Worm (Caenorhabditis elegans): ENCODE results near the gene R07B7.9.

R07B7.9 gene

DNA sequence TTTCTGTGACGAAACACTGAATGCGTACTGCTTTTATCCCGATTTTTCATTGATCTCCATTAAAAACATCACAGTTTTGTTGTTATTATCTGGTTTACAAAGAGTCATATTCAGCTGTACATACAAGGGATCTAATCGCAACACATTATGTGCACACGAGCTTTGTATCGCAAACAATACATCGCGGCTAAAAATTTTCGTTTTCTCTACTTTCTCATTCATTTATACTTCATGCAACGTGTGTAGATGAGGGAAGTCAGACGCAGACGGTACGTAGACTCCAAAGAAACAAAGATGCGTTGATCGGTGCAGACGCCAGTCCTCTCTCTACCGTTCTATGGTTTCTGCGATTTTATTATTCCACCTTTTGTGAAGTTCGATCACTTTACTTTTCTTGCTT lies 26.7 kb upstream of the R07B7.9 start, which contains the start of gene nhr-136:
Gene nhr-136 (plus strand): TSS at position 301 of the 400 bp plus-strand sequence.
- TF ChIP-seq ceh-13 (GFP tag; optimal IDR thresholded peaks at IDR 0.05) (no peak), F13C5.2 (tag; optimal IDR thresholded peaks at IDR 0.05) (no peak), scrt-1 (GFP tag; IDR thresholded peaks at IDR 0.05) (no peak), aly-1 (tag; optimal IDR thresholded peaks at IDR 0.05) (no peak), tra-4 (tag; optimal IDR thresholded peaks at IDR 0.05) (no peak), hmg-4 (GFP tag; optimal IDR thresholded peaks at IDR 0.05) (no peak), ceh-36 (tag; optimal IDR thresholded peaks at IDR 0.05) (no peak), flt-1 (GFP tag; IDR thresholded peaks at IDR 0.05) (no peak), sea-1 (GFP tag; conservative IDR thresholded peaks at IDR 0.05) (no peak), hmbx-1 (tag; optimal IDR thresholded peaks at IDR 0.05) (no peak), hnd-1 (tag; optimal IDR thresholded peaks at IDR 0.05) (no peak), pes-1 (GFP tag; IDR thresholded peaks at IDR 0.05) (no peak), tbx-37 (GFP tag; conservative IDR thresholded peaks at IDR 0.05) (no peak)

DNA sequence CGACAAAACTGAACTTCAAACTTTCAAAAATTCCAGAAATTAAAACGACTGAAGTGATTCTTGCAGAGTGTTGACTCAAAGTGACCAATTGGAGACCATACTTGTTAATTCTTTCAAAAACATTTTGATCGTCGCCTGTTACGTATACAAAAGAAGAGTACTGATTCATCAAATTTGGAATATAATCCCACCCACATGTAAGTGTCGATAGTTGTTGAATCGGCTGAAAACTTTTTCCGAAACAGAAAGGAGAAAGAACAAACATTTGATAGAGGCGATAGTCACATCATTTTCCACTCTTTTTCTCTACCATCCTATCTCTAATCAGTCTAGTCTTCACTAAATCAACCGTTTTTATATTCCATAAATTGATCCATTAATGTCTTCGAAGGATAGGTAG lies 23.7 kb upstream of the R07B7.9 start, which contains the start of gene nhr-153:
Gene nhr-153 (plus strand): TSS at position 301 of the 400 bp plus-strand sequence.
- no peak for TF ChIP-seq hmg-4 (GFP tag; optimal IDR thresholded peaks at IDR 0.05)
- TF ChIP-seq ceh-13 (GFP tag; optimal IDR thresholded peaks at IDR 0.05): no peak
- no peak for TF ChIP-seq hnd-1 (tag; optimal IDR thresholded peaks at IDR 0.05)
- no peak for TF ChIP-seq scrt-1 (GFP tag; IDR thresholded peaks at IDR 0.05)
- TF ChIP-seq ama-1 (optimal IDR thresholded peaks at IDR 0.05): no peak
- TF ChIP-seq tbx-37 (GFP tag; conservative IDR thresholded peaks at IDR 0.05): no peak
- TF ChIP-seq sea-1 (GFP tag; conservative IDR thresholded peaks at IDR 0.05): no peak
- no peak for TF ChIP-seq B0310.2 (tag; optimal IDR thresholded peaks at IDR 0.05)
- no peak for TF ChIP-seq flt-1 (GFP tag; IDR thresholded peaks at IDR 0.05)
- TF ChIP-seq pes-1 (GFP tag; IDR thresholded peaks at IDR 0.05): no peak
- no peak for TF ChIP-seq hmbx-1 (tag; optimal IDR thresholded peaks at IDR 0.05)
- TF ChIP-seq tbx-11 (GFP tag; IDR thresholded peaks at IDR 0.05): no peak
- no peak for TF ChIP-seq aly-1 (tag; optimal IDR thresholded peaks at IDR 0.05)
- TF ChIP-seq ceh-36 (tag; optimal IDR thresholded peaks at IDR 0.05): no peak
- no peak for TF ChIP-seq tra-4 (tag; optimal IDR thresholded peaks at IDR 0.05)
- no peak for TF ChIP-seq ets-7 (tag; optimal IDR thresholded peaks at IDR 0.05)
- TF ChIP-seq F13C5.2 (tag; optimal IDR thresholded peaks at IDR 0.05): no peak

DNA sequence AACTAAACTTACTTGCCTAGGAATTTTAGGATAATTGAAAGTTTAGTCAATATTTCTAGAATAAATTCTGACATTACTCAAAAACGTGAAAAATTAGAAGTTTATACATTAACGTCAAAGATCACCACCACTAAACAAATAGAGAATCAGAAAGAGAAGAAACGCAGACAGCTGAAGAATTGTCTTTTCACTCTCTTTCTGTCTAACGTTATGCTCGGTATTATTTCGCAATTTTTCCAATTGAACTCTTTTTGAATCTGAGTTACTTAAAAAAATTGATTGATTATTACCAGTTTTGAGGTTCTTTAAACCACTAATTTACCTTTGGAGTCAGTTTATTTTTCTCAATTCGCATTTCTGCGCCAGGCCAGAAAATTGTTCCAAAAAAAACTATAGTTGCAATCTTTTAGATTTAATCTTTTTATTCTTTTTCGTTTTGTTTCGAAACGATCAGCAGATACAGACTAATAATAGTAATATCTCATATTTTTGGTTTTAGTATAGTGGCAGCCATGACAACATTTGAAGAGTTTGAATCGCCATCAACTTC lies 20.7 kb upstream of the R07B7.9 start, which contains the start of gene nhr-154:
Gene nhr-154 (plus strand): TSS at position 500 of the 550 bp plus-strand sequence.
- TF ChIP-seq B0310.2 (tag; optimal IDR thresholded peaks at IDR 0.05) (no peak), hmbx-1 (tag; optimal IDR thresholded peaks at IDR 0.05) (no peak), tbx-11 (GFP tag; IDR thresholded peaks at IDR 0.05) (no peak), ama-1 (optimal IDR thresholded peaks at IDR 0.05) (no peak), tra-4 (tag; optimal IDR thresholded peaks at IDR 0.05) (no peak), F13C5.2 (tag; optimal IDR thresholded peaks at IDR 0.05) (no peak), ets-7 (tag; optimal IDR thresholded peaks at IDR 0.05) (no peak), flt-1 (GFP tag; IDR thresholded peaks at IDR 0.05) (no peak), ceh-36 (tag; optimal IDR thresholded peaks at IDR 0.05) (no peak), ceh-13 (GFP tag; optimal IDR thresholded peaks at IDR 0.05) (no peak), hmg-4 (GFP tag; optimal IDR thresholded peaks at IDR 0.05) (no peak), scrt-1 (GFP tag; IDR thresholded peaks at IDR 0.05) (no peak), aly-1 (tag; optimal IDR thresholded peaks at IDR 0.05) (no peak), tbx-37 (GFP tag; conservative IDR thresholded peaks at IDR 0.05) (no peak), pes-1 (GFP tag; IDR thresholded peaks at IDR 0.05) (no peak), sea-1 (GFP tag; conservative IDR thresholded peaks at IDR 0.05) (no peak), hnd-1 (tag; optimal IDR thresholded peaks at IDR 0.05) (no peak)

DNA sequence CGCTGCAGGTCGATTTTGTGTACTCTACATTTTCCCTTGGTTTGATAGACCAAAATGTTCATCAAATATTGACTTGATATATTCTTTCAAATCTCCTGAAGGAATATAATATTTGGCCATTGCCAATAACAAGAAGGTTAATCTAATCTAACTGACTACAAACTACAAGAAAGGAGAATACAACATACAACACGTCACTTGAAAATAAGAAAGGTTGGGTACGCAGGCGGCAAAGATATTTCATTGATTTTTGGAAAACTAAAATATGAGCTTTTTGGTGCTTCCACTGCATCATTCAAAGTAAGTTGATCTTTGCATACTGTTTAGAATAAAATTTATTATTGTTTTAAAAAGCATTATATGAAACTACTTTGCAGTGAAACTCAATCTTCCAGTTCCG lies 17.9 kb upstream of the R07B7.9 start, which contains the start of gene nhr-209:
Gene nhr-209 (plus strand): TSS at position 27 of the 400 bp plus-strand sequence.
- no peak for TF ChIP-seq sea-1 (GFP tag; conservative IDR thresholded peaks at IDR 0.05)
- no peak for TF ChIP-seq B0310.2 (tag; optimal IDR thresholded peaks at IDR 0.05)
- TF ChIP-seq F13C5.2 (tag; optimal IDR thresholded peaks at IDR 0.05): no peak
- TF ChIP-seq aly-1 (tag; optimal IDR thresholded peaks at IDR 0.05): no peak
- TF ChIP-seq ceh-13 (GFP tag; optimal IDR thresholded peaks at IDR 0.05): no peak

DNA sequence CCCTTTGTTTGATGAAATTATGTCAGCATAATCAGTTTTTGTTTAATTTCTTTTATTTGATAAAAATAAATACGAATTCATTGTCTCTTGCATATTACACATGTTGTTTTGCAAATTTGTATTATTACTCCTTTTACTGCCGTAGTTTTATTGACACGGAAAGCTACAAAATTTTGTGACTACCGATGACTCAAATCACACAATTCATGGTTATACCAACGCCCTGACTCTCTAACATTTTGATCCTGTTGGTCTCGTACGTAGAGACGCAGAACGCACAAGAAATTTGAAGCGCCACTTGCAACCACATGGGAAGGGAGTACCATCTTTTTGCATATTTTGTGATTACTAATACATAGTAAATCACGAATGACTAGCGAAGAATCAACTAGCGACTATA lies 15.7 kb upstream of the R07B7.9 start, which contains the start of gene nhr-207:
Gene nhr-207 (plus strand): TSS at position 282 of the 400 bp plus-strand sequence.
- TF ChIP-seq sea-1 (GFP tag; conservative IDR thresholded peaks at IDR 0.05) (no peak), ceh-36 (tag; optimal IDR thresholded peaks at IDR 0.05) (no peak), tbx-11 (GFP tag; IDR thresholded peaks at IDR 0.05) (no peak), ceh-13 (GFP tag; optimal IDR thresholded peaks at IDR 0.05) (no peak), hmbx-1 (tag; optimal IDR thresholded peaks at IDR 0.05) (no peak), flt-1 (GFP tag; IDR thresholded peaks at IDR 0.05) (no peak), pes-1 (GFP tag; IDR thresholded peaks at IDR 0.05) (no peak), hnd-1 (tag; optimal IDR thresholded peaks at IDR 0.05) (no peak), ets-7 (tag; optimal IDR thresholded peaks at IDR 0.05) (no peak)

DNA sequence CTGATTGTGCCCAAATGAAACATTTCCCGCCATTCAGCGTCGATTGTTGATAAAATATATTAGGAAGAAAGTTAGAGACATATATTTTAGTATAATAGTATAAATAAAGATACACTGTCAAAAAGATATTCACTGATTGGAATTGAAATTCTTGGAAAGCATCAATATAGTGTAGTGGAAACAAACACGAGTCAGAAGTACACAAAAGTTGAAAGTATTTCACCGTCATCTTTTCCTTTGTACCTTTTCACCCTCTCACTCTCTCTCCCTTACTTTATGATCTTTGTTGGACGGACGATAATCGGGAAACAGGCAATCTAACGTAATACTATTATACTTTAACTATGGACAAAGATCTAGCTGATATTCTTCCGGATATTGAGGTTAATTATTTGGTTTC lies 13.9 kb upstream of the R07B7.9 start, which contains the start of gene nhr-208:
Gene nhr-208 (plus strand): TSS at position 288 of the 400 bp plus-strand sequence.
- TF ChIP-seq B0310.2 (tag; optimal IDR thresholded peaks at IDR 0.05) (no peak), hmbx-1 (tag; optimal IDR thresholded peaks at IDR 0.05) (no peak), scrt-1 (GFP tag; IDR thresholded peaks at IDR 0.05) (no peak), aly-1 (tag; optimal IDR thresholded peaks at IDR 0.05) (no peak), ets-7 (tag; optimal IDR thresholded peaks at IDR 0.05) (no peak), pes-1 (GFP tag; IDR thresholded peaks at IDR 0.05) (no peak), ceh-36 (tag; optimal IDR thresholded peaks at IDR 0.05) (no peak), flt-1 (GFP tag; IDR thresholded peaks at IDR 0.05) (no peak), sea-1 (GFP tag; conservative IDR thresholded peaks at IDR 0.05) (no peak), tbx-11 (GFP tag; IDR thresholded peaks at IDR 0.05) (no peak), hnd-1 (tag; optimal IDR thresholded peaks at IDR 0.05) (no peak), hmg-4 (GFP tag; optimal IDR thresholded peaks at IDR 0.05) (no peak), tra-4 (tag; optimal IDR thresholded peaks at IDR 0.05) (no peak), tbx-37 (GFP tag; conservative IDR thresholded peaks at IDR 0.05) (no peak), ceh-13 (GFP tag; optimal IDR thresholded peaks at IDR 0.05) (no peak), F13C5.2 (tag; optimal IDR thresholded peaks at IDR 0.05) (no peak), ama-1 (optimal IDR thresholded peaks at IDR 0.05) (no peak)

DNA sequence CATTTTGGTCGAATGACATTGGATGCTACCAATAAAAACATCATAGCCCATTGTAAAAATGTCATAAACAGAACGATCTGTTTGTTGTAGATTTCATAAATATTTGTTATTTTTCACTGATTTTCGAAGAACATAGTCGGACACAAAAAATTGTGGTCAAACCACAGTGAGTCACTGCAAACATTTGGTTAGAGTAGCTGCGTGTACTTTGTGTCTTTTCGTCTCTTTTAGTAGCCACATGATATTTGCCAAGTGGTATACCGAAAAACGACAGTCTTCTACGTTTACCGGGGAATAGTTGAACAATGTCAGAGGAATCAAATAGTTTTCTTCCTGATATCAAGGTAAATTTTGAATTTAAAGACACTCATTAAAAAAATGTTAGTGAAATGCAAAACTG lies 11.6 kb upstream of the R07B7.9 start, which contains the start of gene nhr-206:
Gene nhr-206 (plus strand): TSS at position 248 of the 400 bp plus-strand sequence.
- no peak for TF ChIP-seq ceh-13 (GFP tag; optimal IDR thresholded peaks at IDR 0.05)
- TF ChIP-seq hmg-4 (GFP tag; optimal IDR thresholded peaks at IDR 0.05): no peak
- TF ChIP-seq aly-1 (tag; optimal IDR thresholded peaks at IDR 0.05): no peak
- TF ChIP-seq F13C5.2 (tag; optimal IDR thresholded peaks at IDR 0.05): no peak
- no peak for TF ChIP-seq hnd-1 (tag; optimal IDR thresholded peaks at IDR 0.05)
- no peak for TF ChIP-seq B0310.2 (tag; optimal IDR thresholded peaks at IDR 0.05)
- TF ChIP-seq tbx-37 (GFP tag; conservative IDR thresholded peaks at IDR 0.05): no peak
- no peak for TF ChIP-seq tra-4 (tag; optimal IDR thresholded peaks at IDR 0.05)
- TF ChIP-seq flt-1 (GFP tag; IDR thresholded peaks at IDR 0.05): no peak
- no peak for TF ChIP-seq tbx-11 (GFP tag; IDR thresholded peaks at IDR 0.05)
- no peak for TF ChIP-seq scrt-1 (GFP tag; IDR thresholded peaks at IDR 0.05)
- no peak for TF ChIP-seq ceh-36 (tag; optimal IDR thresholded peaks at IDR 0.05)
- TF ChIP-seq hmbx-1 (tag; optimal IDR thresholded peaks at IDR 0.05): no peak
- TF ChIP-seq ets-7 (tag; optimal IDR thresholded peaks at IDR 0.05): no peak
- TF ChIP-seq sea-1 (GFP tag; conservative IDR thresholded peaks at IDR 0.05): no peak
- TF ChIP-seq pes-1 (GFP tag; IDR thresholded peaks at IDR 0.05): no peak
- no peak for TF ChIP-seq ama-1 (optimal IDR thresholded peaks at IDR 0.05)
